Fruit fly (Drosophila melanogaster): ENCODE results near the gene CG43219.

The CG43219 gene

DNA sequence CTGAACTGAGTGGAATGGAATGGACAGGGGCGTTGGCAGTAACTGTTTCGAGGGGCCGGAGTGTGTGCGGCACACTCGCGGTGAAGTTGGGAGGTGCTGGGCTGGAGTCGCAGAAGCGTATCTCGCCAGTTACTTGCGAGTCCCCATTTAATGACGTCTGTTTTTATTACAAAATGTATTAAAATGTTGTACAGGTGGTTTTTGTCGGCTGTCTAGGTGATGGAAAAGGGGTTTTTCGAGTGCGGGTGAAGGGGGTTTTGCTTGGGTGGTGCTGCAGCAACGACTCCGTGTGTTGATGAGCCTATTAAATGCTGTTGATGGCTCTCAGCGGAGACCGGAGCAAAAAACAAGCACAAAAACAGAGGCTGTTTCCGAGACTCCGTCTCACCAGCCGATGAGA lies 31.2 kb downstream of the CG43219 start:
- no peak for TF ChIP-seq psq (optimal IDR thresholded peaks at IDR 0.05)
- TF ChIP-seq insv (optimal IDR thresholded peaks at IDR 0.05), result no peak
- TF ChIP-seq h (optimal IDR thresholded peaks at IDR 0.05), result no peak
- no peak for TF ChIP-seq Myc (optimal IDR thresholded peaks at IDR 0.05)
- TF ChIP-seq Sin3A (optimal IDR thresholded peaks at IDR 0.05), result no peak

DNA sequence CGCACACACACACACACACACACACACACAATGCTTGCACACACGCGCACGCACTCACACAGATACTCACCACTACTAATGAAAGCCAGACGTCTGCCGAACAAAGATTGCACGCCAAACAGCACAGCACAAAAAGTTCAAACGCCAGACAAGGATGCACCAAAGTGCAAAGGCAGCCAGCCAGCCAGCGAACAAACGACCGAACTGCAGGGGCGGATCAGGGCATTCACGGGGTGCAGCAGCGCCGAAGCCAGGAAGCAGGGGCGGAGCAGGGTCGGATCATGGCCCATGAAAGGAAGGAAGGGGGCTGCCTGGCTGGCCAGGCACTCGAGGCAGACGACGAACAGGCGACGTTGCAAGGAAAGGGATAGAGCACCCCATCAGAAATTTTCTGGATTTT lies 32.3 kb downstream of the CG43219 start:
- TF ChIP-seq psq (optimal IDR thresholded peaks at IDR 0.05), result no peak
- no peak for TF ChIP-seq insv (optimal IDR thresholded peaks at IDR 0.05)
- no peak for TF ChIP-seq Sin3A (optimal IDR thresholded peaks at IDR 0.05)
- TF ChIP-seq h (optimal IDR thresholded peaks at IDR 0.05), result no peak
- TF ChIP-seq Myc (optimal IDR thresholded peaks at IDR 0.05), result no peak
- no peak for TF ChIP-seq ttk (optimal IDR thresholded peaks at IDR 0.05)

DNA sequence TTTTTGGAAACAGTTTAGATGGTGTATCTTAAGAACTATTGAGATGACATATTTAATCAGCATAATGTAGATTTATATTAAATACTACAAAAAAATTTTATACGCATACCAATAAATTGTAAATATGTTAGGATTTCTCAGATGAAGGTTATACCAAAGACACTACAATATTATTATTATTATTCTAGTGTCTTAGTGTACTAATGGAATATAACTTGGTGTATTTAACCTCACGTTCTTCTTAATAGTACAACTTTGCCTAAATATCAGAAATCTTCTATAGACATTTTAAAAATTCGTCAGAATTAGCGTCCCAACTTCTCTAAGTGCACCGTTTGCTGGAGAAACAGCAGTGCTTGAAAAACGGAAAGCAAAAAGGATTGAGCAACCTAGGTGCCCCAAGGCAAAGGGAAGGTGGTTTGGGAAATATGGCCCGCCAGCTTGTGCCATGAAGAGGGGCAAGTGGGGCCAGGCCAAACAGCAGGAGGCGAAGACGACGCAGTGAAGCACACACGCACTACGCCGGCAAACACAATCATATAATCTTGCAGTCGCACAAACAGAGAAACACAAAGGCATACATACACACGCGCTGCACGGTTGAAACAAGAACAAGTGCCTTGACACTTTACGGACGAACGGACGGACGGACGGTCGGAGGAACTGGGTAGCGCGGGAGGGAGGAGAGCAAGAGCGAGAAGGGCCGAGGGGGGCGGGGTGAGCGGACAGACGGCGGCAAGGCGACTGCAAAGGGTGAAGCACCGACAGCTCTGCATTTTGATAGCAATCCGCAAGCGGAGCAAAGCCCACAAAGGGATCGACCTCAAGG lies 32.9 kb downstream of the CG43219 start:
- TF ChIP-seq Myc (optimal IDR thresholded peaks at IDR 0.05) (no peak), ttk (optimal IDR thresholded peaks at IDR 0.05) (no peak), psq (optimal IDR thresholded peaks at IDR 0.05) (no peak), Sin3A (optimal IDR thresholded peaks at IDR 0.05) (no peak), h (optimal IDR thresholded peaks at IDR 0.05) (no peak), insv (optimal IDR thresholded peaks at IDR 0.05) (no peak)

DNA sequence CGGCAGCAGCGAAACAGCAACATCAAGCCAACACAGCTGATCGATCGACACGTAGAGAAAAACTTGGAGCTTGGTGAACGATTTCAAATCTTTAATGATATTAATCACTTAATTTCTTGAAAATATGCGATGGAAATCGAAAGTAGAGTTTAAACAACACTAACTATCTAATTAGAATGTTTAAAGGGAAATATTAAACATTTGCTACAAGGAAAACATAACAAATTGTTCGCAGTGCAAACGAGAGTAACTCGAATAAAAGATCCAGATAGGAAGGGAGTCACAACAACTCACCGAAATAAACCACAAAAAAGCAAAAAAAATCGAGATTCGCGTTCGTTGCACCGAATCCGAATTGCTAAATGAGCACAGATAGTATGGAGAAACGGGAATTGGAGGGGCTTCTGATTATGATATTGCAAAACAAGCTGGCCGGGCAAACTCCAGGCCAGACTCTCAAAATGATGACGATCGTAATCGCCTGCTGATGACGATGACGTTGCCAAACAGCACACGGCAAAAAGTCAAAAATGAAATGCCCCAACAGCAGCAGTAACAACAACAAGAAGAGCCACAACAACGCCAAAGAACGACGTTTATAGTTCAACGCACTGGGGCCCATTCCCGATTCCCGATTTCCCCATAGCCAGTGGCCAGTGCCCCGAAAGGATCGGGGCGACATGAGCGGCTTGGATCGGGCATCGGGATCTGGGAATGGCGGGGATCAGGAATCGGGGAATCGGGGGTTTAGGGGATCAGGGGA lies 33.7 kb downstream of the CG43219 start:
- TF ChIP-seq Sin3A (optimal IDR thresholded peaks at IDR 0.05) (no peak), insv (optimal IDR thresholded peaks at IDR 0.05) (no peak), psq (optimal IDR thresholded peaks at IDR 0.05) (no peak)

DNA sequence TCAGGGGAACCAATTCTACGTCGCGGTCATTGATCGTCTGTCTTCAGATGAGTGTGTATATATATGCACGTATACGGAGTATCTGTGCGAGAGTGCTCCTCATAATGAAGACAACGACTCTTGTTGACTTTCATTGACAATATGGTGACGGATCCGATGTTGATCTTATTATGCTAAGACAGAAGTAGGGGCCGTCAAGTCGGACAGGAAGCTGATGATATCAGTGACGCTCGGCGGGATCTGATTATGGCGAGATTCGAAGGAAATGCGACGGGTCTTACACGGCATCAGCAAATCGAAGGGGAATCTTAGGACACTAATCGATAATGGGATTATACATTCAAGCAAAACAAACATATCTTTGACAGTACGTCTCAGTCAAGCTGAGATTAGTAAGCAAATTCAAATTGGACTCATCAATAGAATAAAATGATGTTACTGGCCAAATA lies 34.3 kb downstream of the CG43219 start:
- TF ChIP-seq ttk (optimal IDR thresholded peaks at IDR 0.05), result no peak
- TF ChIP-seq h (optimal IDR thresholded peaks at IDR 0.05), result no peak
- no peak for TF ChIP-seq insv (optimal IDR thresholded peaks at IDR 0.05)
- no peak for TF ChIP-seq Sin3A (optimal IDR thresholded peaks at IDR 0.05)
- TF ChIP-seq psq (optimal IDR thresholded peaks at IDR 0.05), result no peak
- TF ChIP-seq Myc (optimal IDR thresholded peaks at IDR 0.05), result no peak

DNA sequence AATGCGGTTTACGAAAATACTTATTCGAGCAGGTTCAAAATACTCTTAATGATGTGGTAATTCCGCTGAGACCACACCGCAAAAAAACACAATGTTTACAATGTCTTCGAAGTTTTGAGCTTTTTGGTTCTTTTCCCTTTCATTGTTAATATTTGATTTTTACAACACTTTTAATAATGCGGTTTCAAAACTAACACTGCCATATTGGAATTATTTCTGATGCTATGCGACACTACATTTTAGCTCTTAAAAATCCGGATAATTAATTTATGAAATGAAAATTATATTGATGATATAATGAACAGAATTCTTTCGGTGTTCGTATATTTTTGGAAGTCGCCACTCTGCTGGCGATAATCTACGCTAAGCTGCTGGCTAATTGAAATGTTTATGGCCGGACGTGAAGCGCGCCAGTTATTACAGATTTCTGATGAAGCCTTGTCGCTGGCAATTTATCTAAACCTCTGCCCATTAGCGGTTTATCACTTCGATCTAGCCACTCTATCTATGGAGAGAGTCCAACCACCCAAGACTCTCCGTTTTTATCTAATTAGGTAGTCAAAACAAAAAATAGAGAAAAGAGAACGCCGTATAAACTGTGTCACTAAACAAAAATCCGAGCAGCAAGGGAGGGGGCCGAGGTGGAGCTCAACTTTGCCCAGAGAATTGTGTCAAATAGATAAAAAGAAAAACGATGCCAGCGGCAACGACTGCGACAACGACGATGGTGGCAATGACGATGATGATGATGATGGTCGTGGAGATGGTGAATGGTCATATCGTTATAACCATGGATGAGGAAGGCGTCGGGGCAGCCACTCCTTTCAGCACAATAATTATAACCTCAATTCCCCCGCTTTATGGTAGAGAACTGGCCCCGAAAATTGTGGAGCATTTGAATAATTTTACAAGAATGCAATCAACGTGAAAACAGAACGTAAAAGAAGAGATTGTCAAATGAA lies 36.1 kb downstream of the CG43219 start:
- TF ChIP-seq Myc (optimal IDR thresholded peaks at IDR 0.05) (no peak), ttk (optimal IDR thresholded peaks at IDR 0.05) (no peak), h (optimal IDR thresholded peaks at IDR 0.05) (no peak), Sin3A (optimal IDR thresholded peaks at IDR 0.05) (no peak), insv (optimal IDR thresholded peaks at IDR 0.05) (no peak), psq (optimal IDR thresholded peaks at IDR 0.05) (no peak)

DNA sequence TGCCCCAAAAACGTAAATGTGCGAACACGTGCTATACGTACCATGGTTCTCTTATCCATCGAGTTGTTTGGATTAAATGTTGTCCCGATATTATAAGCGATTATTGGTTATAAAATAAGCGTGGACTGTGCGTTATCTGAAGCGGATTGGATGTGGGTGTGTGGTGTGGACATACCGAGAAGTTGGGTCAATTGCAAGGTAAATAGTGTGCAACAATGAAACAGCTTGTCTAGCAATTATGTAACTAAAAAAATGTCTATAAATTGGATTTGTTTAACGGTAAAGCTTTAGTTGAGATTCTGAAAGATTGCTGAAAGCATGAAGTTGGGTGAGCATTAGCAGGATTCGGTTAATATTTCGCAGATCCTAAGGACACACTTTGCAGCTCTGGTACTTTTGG lies 37.5 kb downstream of the CG43219 start, which contains the start of gene CG43218:
TSS of gene CG43218 (plus strand) at position 290 of the 400 bp plus-strand sequence.
- no peak for TF ChIP-seq Sin3A (optimal IDR thresholded peaks at IDR 0.05)
- TF ChIP-seq psq (optimal IDR thresholded peaks at IDR 0.05), result no peak
- TF ChIP-seq Myc (optimal IDR thresholded peaks at IDR 0.05), result no peak

DNA sequence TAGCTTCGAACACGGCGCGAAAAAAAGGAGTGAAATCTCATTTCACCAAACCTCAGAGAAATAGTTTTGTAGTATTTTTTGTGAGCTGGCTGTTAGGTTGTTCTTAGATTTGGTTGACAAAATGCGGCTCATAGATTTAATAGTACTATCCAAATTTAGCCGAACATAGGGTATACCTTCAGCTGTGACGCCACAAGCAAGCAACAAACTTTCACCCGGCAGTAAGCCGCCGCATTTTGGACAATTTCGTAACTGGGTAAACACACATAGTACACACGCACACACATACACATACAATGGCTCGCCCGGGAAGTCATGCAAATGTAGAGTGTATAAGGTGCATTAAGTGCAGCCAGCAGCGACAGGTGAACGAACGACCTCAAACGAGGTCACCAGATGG lies 39.1 kb downstream of the CG43219 start:
- TF ChIP-seq insv (optimal IDR thresholded peaks at IDR 0.05), result no peak
- no peak for TF ChIP-seq ttk (optimal IDR thresholded peaks at IDR 0.05)
- no peak for TF ChIP-seq psq (optimal IDR thresholded peaks at IDR 0.05)
- no peak for TF ChIP-seq Sin3A (optimal IDR thresholded peaks at IDR 0.05)

DNA sequence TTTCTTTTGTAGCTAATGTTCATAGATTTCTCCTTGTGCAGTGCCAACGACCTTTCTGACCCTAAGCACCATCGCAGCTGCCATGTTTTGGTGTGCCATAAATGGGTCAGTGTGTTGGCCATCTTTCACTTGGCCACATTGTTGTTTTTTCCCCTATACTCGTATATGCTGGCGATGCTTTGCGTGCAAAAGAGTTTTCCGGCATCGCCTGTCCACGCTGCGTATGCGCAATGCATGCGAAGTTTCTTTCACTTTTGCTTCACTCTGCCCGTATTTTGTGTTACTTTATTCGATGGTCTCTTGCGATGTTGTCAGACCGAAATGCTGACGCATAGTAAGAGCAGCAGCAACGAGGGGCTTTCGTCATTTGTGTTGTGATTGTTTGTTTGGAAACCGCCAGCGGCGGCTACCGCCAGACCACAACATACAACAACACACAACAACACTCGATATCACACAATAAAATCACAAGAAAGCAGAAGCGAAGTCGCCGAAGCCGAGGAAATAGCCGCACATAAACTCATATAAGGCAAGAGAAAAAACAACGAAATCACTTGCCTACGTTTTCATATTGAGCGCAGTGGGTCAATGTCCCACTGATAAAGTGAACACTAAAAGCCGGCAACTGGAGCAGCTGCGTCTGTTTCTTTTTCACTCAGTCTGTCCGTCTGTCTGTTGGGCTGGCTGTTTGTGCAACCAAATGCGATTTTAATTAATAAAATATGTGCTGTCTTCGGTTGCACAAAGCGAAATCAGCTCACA lies 41.4 kb downstream of the CG43219 start:
- TF ChIP-seq psq (optimal IDR thresholded peaks at IDR 0.05), result no peak
- TF ChIP-seq Myc (optimal IDR thresholded peaks at IDR 0.05), result no peak
- TF ChIP-seq h (optimal IDR thresholded peaks at IDR 0.05), result no peak
- TF ChIP-seq insv (optimal IDR thresholded peaks at IDR 0.05), result no peak
- no peak for TF ChIP-seq ttk (optimal IDR thresholded peaks at IDR 0.05)
- no peak for TF ChIP-seq Sin3A (optimal IDR thresholded peaks at IDR 0.05)

DNA sequence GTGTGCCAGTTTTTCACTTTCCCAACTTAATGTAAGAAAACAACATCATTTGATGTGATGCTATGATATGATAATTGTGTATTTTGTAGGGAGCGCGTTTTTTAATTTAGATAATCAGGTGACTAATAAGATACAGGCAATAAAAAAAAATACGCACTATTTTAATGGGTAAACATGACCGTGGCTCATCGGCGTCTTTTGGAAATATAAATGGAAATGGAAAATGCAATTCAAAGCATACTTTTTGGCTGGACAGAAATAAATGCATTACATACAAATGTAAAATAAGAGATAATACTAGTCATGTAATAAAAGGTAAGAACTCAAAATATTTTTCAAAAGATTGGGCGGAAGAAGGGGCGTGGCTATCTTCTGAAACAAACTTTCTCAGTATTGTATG lies 42.2 kb downstream of the CG43219 start:
- TF ChIP-seq h (optimal IDR thresholded peaks at IDR 0.05), result no peak
- TF ChIP-seq ttk (optimal IDR thresholded peaks at IDR 0.05), result no peak
- no peak for TF ChIP-seq psq (optimal IDR thresholded peaks at IDR 0.05)
- no peak for TF ChIP-seq Myc (optimal IDR thresholded peaks at IDR 0.05)
- TF ChIP-seq insv (optimal IDR thresholded peaks at IDR 0.05), result no peak
- TF ChIP-seq Sin3A (optimal IDR thresholded peaks at IDR 0.05), result no peak

DNA sequence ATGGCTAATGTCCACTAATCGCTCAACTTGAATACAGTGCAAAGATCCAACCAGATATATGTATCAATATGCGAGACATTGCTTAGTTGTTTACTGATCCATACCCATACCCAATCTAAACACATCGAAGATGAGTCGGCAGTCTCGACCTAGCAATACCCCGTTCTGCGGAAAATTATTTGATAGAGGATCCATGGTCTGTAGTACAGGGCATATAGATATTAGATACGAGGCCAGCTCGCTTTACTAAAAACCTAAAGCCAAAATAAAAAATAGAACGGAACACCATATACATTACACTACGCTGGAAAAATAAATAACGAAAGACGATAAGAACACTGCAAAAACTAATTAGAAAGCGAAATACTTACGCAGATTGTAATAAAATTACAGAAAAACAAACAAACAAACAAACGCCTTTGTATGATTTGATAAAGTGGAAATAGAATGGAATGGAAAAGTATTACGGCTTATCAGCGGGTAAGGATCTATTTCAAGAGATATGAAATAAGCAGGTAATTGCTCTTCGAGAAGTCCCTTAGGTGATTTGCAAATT lies 46.0 kb downstream of the CG43219 start:
- TF ChIP-seq Myc (optimal IDR thresholded peaks at IDR 0.05), result no peak
- no peak for TF ChIP-seq h (optimal IDR thresholded peaks at IDR 0.05)
- TF ChIP-seq psq (optimal IDR thresholded peaks at IDR 0.05), result no peak
- TF ChIP-seq insv (optimal IDR thresholded peaks at IDR 0.05), result no peak
- no peak for TF ChIP-seq ttk (optimal IDR thresholded peaks at IDR 0.05)
- TF ChIP-seq Sin3A (optimal IDR thresholded peaks at IDR 0.05), result no peak
